Worm (Caenorhabditis elegans) whole organism, early embryonic: ENCODE results near the gene col-74.
"Not testable (repeated sequence)": the region's sequence is repeated elsewhere in the genome, so short reads cannot be mapped to it uniquely, and the experiment has no call there.

Experiments used
- B0310.2 ChIP-seq: sonication (generic microtip); optimal IDR thresholded peaks from 2 replicates; lab custom pipeline; 2016; ENCODE audit warnings: mild to moderate bottlenecking, missing genetic modification characterization, missing compliant biosample characterization
- F13C5.2 ChIP-seq: sonication (generic microtip); optimal IDR thresholded peaks from 2 replicates; lab custom pipeline; 2017; ENCODE audit warnings: mild to moderate bottlenecking, missing genetic modification characterization, inconsistent platforms, missing compliant biosample characterization
- aly-1 ChIP-seq: sonication (generic microtip); optimal IDR thresholded peaks from 2 replicates; lab custom pipeline; 2016; ENCODE audit warnings: missing genetic modification characterization, missing compliant biosample characterization
- ama-1 ChIP-seq: fragments of 150-350 bp; optimal IDR thresholded peaks from 2 replicates; lab custom pipeline; 2014
- ceh-13 ChIP-seq: fragments of 200-800 bp; sonication (Bioruptor generic); optimal IDR thresholded peaks from 2 replicates; lab custom pipeline; 2018; ENCODE audit warnings: mild to moderate bottlenecking, missing genetic modification characterization, missing compliant biosample characterization
- ceh-36 ChIP-seq: sonication (generic microtip); optimal IDR thresholded peaks from 2 replicates; lab custom pipeline; 2016; ENCODE audit warnings: missing genetic modification characterization, inconsistent platforms, missing compliant biosample characterization
- ets-7 ChIP-seq: sonication (generic microtip); optimal IDR thresholded peaks from 2 replicates; lab custom pipeline; 2016; ENCODE audit warnings: missing genotype, missing genetic modification characterization, missing compliant biosample characterization
- flt-1 ChIP-seq: fragments of 200-800 bp; sonication (Bioruptor generic); IDR thresholded peaks from 2 replicates; pipeline ENCODE4 v1.3.6; 2022; ENCODE audit warnings: missing genetic modification characterization, missing compliant biosample characterization
- hmbx-1 ChIP-seq: sonication (generic microtip); optimal IDR thresholded peaks from 2 replicates; lab custom pipeline; 2016; ENCODE audit warnings: mild to moderate bottlenecking, missing genetic modification characterization, missing compliant biosample characterization
- hmg-4 ChIP-seq: fragments of 200-800 bp; sonication (Bioruptor generic); optimal IDR thresholded peaks from 2 replicates; lab custom pipeline; 2018; ENCODE audit warnings: mild to moderate bottlenecking, missing genetic modification characterization, missing compliant biosample characterization
- hnd-1 ChIP-seq: sonication (generic microtip); optimal IDR thresholded peaks from 2 replicates; lab custom pipeline; 2016; ENCODE audit warnings: missing genetic modification characterization, missing compliant biosample characterization
- pes-1 ChIP-seq: fragments of 200-800 bp; sonication (Bioruptor generic); IDR thresholded peaks from 2 replicates; pipeline ENCODE4 v1.3.6; 2022; ENCODE audit warnings: missing genetic modification reagents, missing genetic modification characterization, missing compliant biosample characterization
- scrt-1 ChIP-seq: fragments of 200-800 bp; sonication (Bioruptor generic); IDR thresholded peaks from 2 replicates; pipeline ENCODE4 v1.3.6; 2022; ENCODE audit warnings: missing genetic modification characterization, missing compliant biosample characterization
- sea-1 ChIP-seq: fragments of 200-800 bp; sonication (Bioruptor generic); conservative IDR thresholded peaks from 2 replicates; pipeline ENCODE4 v1.3.6; 2022; ENCODE audit warnings: missing genetic modification characterization, missing compliant biosample characterization
- tbx-11 ChIP-seq: fragments of 200-800 bp; sonication (Bioruptor generic); IDR thresholded peaks from 2 replicates; pipeline ENCODE4 v1.3.6; 2022; ENCODE audit warnings: missing genetic modification characterization, missing compliant biosample characterization
- tbx-37 ChIP-seq: fragments of 200-800 bp; sonication (Bioruptor generic); conservative IDR thresholded peaks from 2 replicates; pipeline ENCODE4 v1.3.6; 2022; ENCODE audit warnings: missing genetic modification reagents, missing genetic modification characterization, missing compliant biosample characterization
- tra-4 ChIP-seq: sonication (generic microtip); optimal IDR thresholded peaks from 2 replicates; lab custom pipeline; 2017; ENCODE audit warnings: missing genetic modification characterization, missing compliant biosample characterization

Gene col-74

ce11 chrII:5806563-5806962 lies 23.6 kb upstream of the col-74 start:
- TF ChIP-seq aly-1 (tag; lab: Kevin White, UChicago) (no peak), scrt-1 (GFP tag; lab: Robert Waterston, UW) (no peak), ets-7 (tag; lab: Kevin White, UChicago) (no peak), ceh-13 (GFP tag; lab: Kevin White, UChicago) (no peak), tbx-11 (no peak), pes-1 (no peak)

ce11 chrII:5810230-5810629 lies 19.9 kb upstream of the col-74 start, which contains the start of the genes msp-64 and ZK1248.5:
TSS of gene msp-64 (minus strand) at chrII:5810330.
TSS of gene ZK1248.5 (plus strand) at chrII:5810514.
- TF ChIP-seq ama-1 (lab: Kevin White, UChicago) = no peak
- no peak for TF ChIP-seq tra-4 (tag; lab: Kevin White, UChicago)
- TF ChIP-seq ets-7 (tag; lab: Kevin White, UChicago) = no peak
- TF ChIP-seq scrt-1 (GFP tag; lab: Robert Waterston, UW) = no peak
- no peak for TF ChIP-seq B0310.2
- TF ChIP-seq flt-1 (GFP tag; lab: Robert Waterston, UW) = no peak
- no peak for TF ChIP-seq F13C5.2 (tag; lab: Kevin White, UChicago)
- no peak for TF ChIP-seq hnd-1
- TF ChIP-seq hmg-4 = no peak
- no peak for TF ChIP-seq aly-1 (tag; lab: Kevin White, UChicago)
- no peak for TF ChIP-seq sea-1 (GFP tag; lab: Robert Waterston, UW)
- TF ChIP-seq ceh-13 (GFP tag; lab: Kevin White, UChicago) = no peak

- not testable (repeated sequence) for TF ChIP-seq ceh-13 (GFP tag; lab: Kevin White, UChicago); F13C5.2 (tag; lab: Kevin White, UChicago); tbx-11
Observed at ce11 chrII:5815382-5815781, 14.8 kb upstream of the col-74 start, which contains the start of gene wago-5. TSS of gene wago-5 (minus strand) at chrII:5815482.

ce11 chrII:5816346-5816745 lies 13.8 kb upstream of the col-74 start, which contains the start of gene ZK1248.20:
TSS of gene ZK1248.20 (plus strand) at chrII:5816646.
- TF ChIP-seq B0310.2 (no peak), ceh-13 (GFP tag; lab: Kevin White, UChicago) (no peak), sea-1 (GFP tag; lab: Robert Waterston, UW) (no peak), tra-4 (tag; lab: Kevin White, UChicago) (no peak), ceh-36 (tag; lab: Kevin White, UChicago) (no peak), tbx-11 (no peak), hnd-1 (no peak), pes-1 (no peak), tbx-37 (GFP tag; lab: Robert Waterston, UW) (no peak), ama-1 (lab: Kevin White, UChicago) (no peak), flt-1 (GFP tag; lab: Robert Waterston, UW) (no peak), ets-7 (tag; lab: Kevin White, UChicago) (no peak), hmg-4 (no peak), scrt-1 (GFP tag; lab: Robert Waterston, UW) (no peak), aly-1 (tag; lab: Kevin White, UChicago) (no peak), F13C5.2 (tag; lab: Kevin White, UChicago) (no peak), hmbx-1 (tag; lab: Kevin White, UChicago) (no peak)

ce11 chrII:5818298-5818697 lies 11.9 kb upstream of the col-74 start, which contains the start of gene ZK1248.4:
TSS of gene ZK1248.4 (plus strand) at chrII:5818598.
- TF ChIP-seq hmbx-1 (tag; lab: Kevin White, UChicago) (no peak), hnd-1 (no peak), hmg-4 (no peak), flt-1 (GFP tag; lab: Robert Waterston, UW) (no peak), ama-1 (lab: Kevin White, UChicago) (no peak), F13C5.2 (tag; lab: Kevin White, UChicago) (no peak), ceh-36 (tag; lab: Kevin White, UChicago) (no peak), tra-4 (tag; lab: Kevin White, UChicago) (no peak), pes-1 (no peak), sea-1 (GFP tag; lab: Robert Waterston, UW) (no peak), aly-1 (tag; lab: Kevin White, UChicago) (no peak), ceh-13 (GFP tag; lab: Kevin White, UChicago) (no peak), B0310.2 (no peak), ets-7 (tag; lab: Kevin White, UChicago) (no peak)

- TF ChIP-seq F13C5.2 (tag; lab: Kevin White, UChicago) (no peak), flt-1 (GFP tag; lab: Robert Waterston, UW) (no peak), aly-1 (tag; lab: Kevin White, UChicago) (no peak), hmbx-1 (tag; lab: Kevin White, UChicago) (no peak), scrt-1 (GFP tag; lab: Robert Waterston, UW) (no peak), ceh-13 (GFP tag; lab: Kevin White, UChicago) (no peak), tra-4 (tag; lab: Kevin White, UChicago) (no peak)
Observed at ce11 chrII:5819655-5820054, 10.5 kb upstream of the col-74 start.

ce11 chrII:5820282-5820762 lies 9.9 kb upstream of the col-74 start, which contains the start of gene ehs-1:
TSS of gene ehs-1 (plus strand) at chrII:5820712.
- TF ChIP-seq tbx-11 = no peak
- TF ChIP-seq tra-4 (tag; lab: Kevin White, UChicago) = no peak
- TF ChIP-seq ets-7 (tag; lab: Kevin White, UChicago) = no peak
- no peak for TF ChIP-seq ceh-36 (tag; lab: Kevin White, UChicago)
- no peak for TF ChIP-seq scrt-1 (GFP tag; lab: Robert Waterston, UW)
- no peak for TF ChIP-seq sea-1 (GFP tag; lab: Robert Waterston, UW)
- no peak for TF ChIP-seq ceh-13 (GFP tag; lab: Kevin White, UChicago)
- TF ChIP-seq F13C5.2 (tag; lab: Kevin White, UChicago) = no peak
